Worm (Caenorhabditis elegans): ENCODE results near the gene nhr-166.

The nhr-166 gene

ce11 chrII:3929446-3929845 is 49.4 kb downstream of the nhr-166 start:
- no peak for TF ChIP-seq unc-62 (GFP tag; optimal IDR thresholded peaks at IDR 0.05)

- TF ChIP-seq unc-62 (GFP tag; optimal IDR thresholded peaks at IDR 0.05): no peak
Observed at ce11 chrII:3930478-3931182, 50.6 kb downstream of the nhr-166 start.

- TF ChIP-seq unc-62 (GFP tag; optimal IDR thresholded peaks at IDR 0.05): no peak
Observed at ce11 chrII:3931230-3931629, 51.2 kb downstream of the nhr-166 start.

Data from whole organism, dauer.